Worm (Caenorhabditis elegans) whole organism, L4 larva: Measurements from ENCODE around the gene F55G7.4.

Source experiments
- T20F7.1 ChIP-seq: fragments of 200-800 bp; sonication (Bioruptor generic); optimal IDR thresholded peaks from 2 replicates; lab custom pipeline; 2018; ENCODE audit warnings: mild to moderate bottlenecking, missing genetic modification characterization, missing compliant biosample characterization
- ceh-28 ChIP-seq: fragments of 150-350 bp; optimal IDR thresholded peaks from 2 replicates; lab custom pipeline; 2014; ENCODE audit warnings: missing biosample characterization, missing genetic modification reagents, missing genetic modification characterization
- ceh-62 ChIP-seq: sonication (generic microtip); optimal IDR thresholded peaks from 2 replicates; lab custom pipeline; 2017; ENCODE audit warnings: missing biosample characterization, missing genetic modification characterization
- dmd-6 ChIP-seq: fragments of 200-800 bp; sonication (Bioruptor generic); IDR thresholded peaks from 2 replicates; pipeline ENCODE4 v1.3.6; 2022; ENCODE audit warnings: missing genetic modification reagents, missing genetic modification characterization, missing compliant biosample characterization
- dve-1 ChIP-seq: sonication (generic microtip); optimal IDR thresholded peaks from 2 replicates; lab custom pipeline; 2017; ENCODE audit warnings: antibody characterized with exemption, mild to moderate bottlenecking, missing genetic modification characterization, missing compliant biosample characterization; ENCODE audit not compliant: insufficient read depth
- hlh-11 ChIP-seq: fragments of 200-800 bp; sonication (Bioruptor generic); optimal IDR thresholded peaks from 2 replicates; lab custom pipeline; 2018; ENCODE audit warnings: mild to moderate bottlenecking, missing genetic modification characterization, missing compliant biosample characterization
- hlh-30 ChIP-seq: sonication (generic microtip); optimal IDR thresholded peaks from 2 replicates; lab custom pipeline; 2017; ENCODE audit warnings: antibody characterized with exemption, mild to moderate bottlenecking, missing genetic modification characterization, missing compliant biosample characterization; ENCODE audit not compliant: insufficient read depth
- lim-7 ChIP-seq: fragments of 200-800 bp; sonication (Bioruptor generic); IDR thresholded peaks from 2 replicates; pipeline ENCODE4 v1.3.6; 2022; ENCODE audit warnings: missing genetic modification characterization, missing compliant biosample characterization
- madf-9 ChIP-seq: fragments of 200-800 bp; sonication (Bioruptor generic); conservative IDR thresholded peaks from 2 replicates; pipeline ENCODE4 v1.3.6; 2022; ENCODE audit warnings: missing genetic modification reagents, missing genetic modification characterization, missing compliant biosample characterization
- nhr-28 ChIP-seq: fragments of 150-350 bp; optimal IDR thresholded peaks from 2 replicates; lab custom pipeline; 2014; ENCODE audit warnings: missing biosample characterization, missing genetic modification characterization
- pha-4 ChIP-seq, 2 experiments: fragments of 150-350 bp in 1 of 2; fragments of 200-800 bp in 1 of 2; sonication (Bioruptor generic) in 1 of 2; IDR thresholded peaks in 1 of 2; optimal IDR thresholded peaks in 1 of 2; 2 replicates each; pipeline versions ENCODE4 v1.3.6 to Lab custom; 2014 to 2022; ENCODE audit warnings: missing genetic modification characterization in 2 of 2, missing genetic modification reagents in 2 of 2, missing biosample characterization in 1 of 2, missing compliant biosample characterization in 1 of 2
- rbr-2 ChIP-seq: sonication (generic microtip); optimal IDR thresholded peaks from 2 replicates; lab custom pipeline; 2016; ENCODE audit warnings: missing genotype, missing genetic modification characterization, missing compliant biosample characterization
- spr-1 ChIP-seq: sonication (generic microtip); optimal IDR thresholded peaks from 2 replicates; lab custom pipeline; 2016; ENCODE audit warnings: mild to moderate bottlenecking, missing genetic modification characterization, missing compliant biosample characterization
- spr-3 ChIP-seq: fragments of 200-800 bp; sonication (Bioruptor generic); optimal IDR thresholded peaks from 2 replicates; lab custom pipeline; 2018; ENCODE audit warnings: mild to moderate bottlenecking, missing genetic modification characterization, missing compliant biosample characterization
- unc-62 ChIP-seq, 3 experiments: fragments of 150-350 bp in 1 of 3; sonication (generic microtip); optimal IDR thresholded peaks in 2 of 3; peaks in 1 of 3; 1 replicate in 1 of 3; 2 replicates in 2 of 3; lab custom pipeline; 2014 to 2017; ENCODE audit warnings: missing biosample characterization in 3 of 3, missing genetic modification characterization in 3 of 3, missing genetic modification reagents in 3 of 3, missing genotype in 1 of 3
- ztf-7 ChIP-seq: fragments of 150-350 bp; optimal IDR thresholded peaks from 2 replicates; lab custom pipeline; 2014; ENCODE audit warnings: missing biosample characterization, missing genetic modification characterization

F55G7.4 gene

ce11 chrX:11969554-11969953 lies 41.9 kb downstream of the F55G7.4 start (continued):
- no peak for TF ChIP-seq spr-1
- TF ChIP-seq nhr-28: peak; percentile 33
- no peak for TF ChIP-seq spr-3 (GFP tag; lab: Kevin White, UChicago)

DNA sequence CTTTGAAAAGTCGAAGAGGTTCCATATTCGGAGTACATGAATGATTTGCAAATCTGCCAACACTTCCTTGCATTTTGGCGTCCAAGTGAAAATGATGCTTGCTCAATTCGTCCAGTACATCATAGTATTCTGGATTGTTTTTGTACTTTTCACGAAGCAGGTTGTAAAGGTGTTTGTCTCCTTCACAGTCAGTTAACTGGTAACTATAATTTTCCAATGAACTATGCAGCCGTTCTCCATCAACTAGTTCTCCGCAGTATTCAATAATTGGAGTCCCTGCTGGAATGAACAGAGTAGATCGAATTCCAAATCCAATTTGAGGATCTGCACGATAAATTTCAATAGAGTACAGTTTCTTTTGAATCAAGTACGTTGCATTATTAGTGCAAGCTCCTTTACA lies 43.6 kb downstream of the F55G7.4 start:
- TF ChIP-seq rbr-2 (tag; lab: Kevin White, UChicago): no peak
- peak in 1 of 2 experiments; percentile 95 for TF ChIP-seq unc-62 (GFP tag; optimal IDR thresholded peaks at IDR 0.05 in 1 of 2; lab: Kevin White, UChicago)
- no peak for TF ChIP-seq unc-62 (tag; optimal IDR thresholded peaks at IDR 0.05; lab: Kevin White, UChicago)
- TF ChIP-seq, all 104 proteins: peak for 1

DNA sequence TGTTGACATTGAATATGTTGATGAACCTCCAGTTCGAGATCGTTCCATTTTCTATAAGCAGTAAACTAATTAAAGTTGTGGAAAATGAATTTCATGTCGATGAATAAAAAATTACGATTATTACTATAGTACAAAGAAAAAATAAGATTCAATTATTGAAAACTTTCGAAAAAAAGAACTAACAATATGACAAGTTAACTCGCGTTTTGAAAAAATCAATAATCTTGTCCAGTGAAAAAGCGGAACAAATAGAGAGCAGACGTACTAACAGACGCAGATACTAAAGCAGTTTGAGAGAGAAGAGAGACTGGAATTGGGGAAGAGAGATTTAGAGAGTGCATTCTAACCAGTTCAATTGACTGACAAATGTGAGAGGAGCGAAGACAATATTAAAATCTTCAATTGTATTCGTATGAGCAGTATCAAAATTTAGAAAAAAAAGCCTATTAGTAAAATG lies 47.0 kb downstream of the F55G7.4 start, which contains the start of gene set-6:
Gene set-6 (minus strand): TSS at position 51 of the 457 bp plus-strand sequence.
- TF ChIP-seq madf-9 (GFP tag; lab: Robert Waterston, UW) (no peak), hlh-11 (no peak), ceh-62 (tag; lab: Kevin White, UChicago) (no peak), pha-4 (GFP tag; IDR thresholded peaks at IDR 0.05; lab: Robert Waterston, UW) (no peak), pha-4 (tag; optimal IDR thresholded peaks at IDR 0.05; lab: Kevin White, UChicago) (no peak), dmd-6 (no peak), ceh-28 (tag; lab: Kevin White, UChicago) (peak; percentile 57), T20F7.1 (no peak), ztf-7 (tag; lab: Kevin White, UChicago) (peak; percentile 41), unc-62 (GFP tag; optimal IDR thresholded peaks at IDR 0.05 in 1 of 2; lab: Kevin White, UChicago) (peak in 1 of 2 experiments; percentile 87), unc-62 (tag; optimal IDR thresholded peaks at IDR 0.05; lab: Kevin White, UChicago) (no peak), lim-7 (GFP tag; lab: Robert Waterston, UW) (no peak), hlh-30 (peak; percentile 2), dve-1 (tag; lab: Kevin White, UChicago) (peak; percentile 52)
